Fruit fly (Drosophila melanogaster) whole organism, prepupa: ENCODE data around the gene Larp4B.

Experiments used
- Blimp-1 ChIP-seq: fragments of 200-800 bp; sonication (Bioruptor generic); optimal IDR thresholded peaks from 3 replicates; lab custom pipeline; 2017; ENCODE audit warnings: missing biosample characterization, missing genetic modification characterization, mild to moderate bottlenecking, moderate library complexity, missing genetic modification reagents
- CG10631 ChIP-seq: fragments of 200-800 bp; sonication (Bioruptor generic); optimal IDR thresholded peaks from 2 replicates; lab custom pipeline; 2016; ENCODE audit warnings: missing biosample characterization, missing genetic modification characterization
- CG11294 ChIP-seq: fragments of 200-800 bp; sonication (Bioruptor generic); IDR thresholded peaks from 2 replicates; pipeline ENCODE4 v1.3.6; 2022; ENCODE audit warnings: missing biosample characterization, missing genetic modification characterization
- CG11762 ChIP-seq: fragments of 200-800 bp; sonication (Bioruptor generic); optimal IDR thresholded peaks from 3 replicates; lab custom pipeline; 2016; ENCODE audit warnings: missing biosample characterization, missing genetic modification characterization; ENCODE audit not compliant: insufficient read depth
- CG11902 ChIP-seq: fragments of 200-800 bp; sonication (Bioruptor generic); optimal IDR thresholded peaks from 3 replicates; lab custom pipeline; 2016; ENCODE audit warnings: missing biosample characterization, missing genetic modification characterization
- CG15336 ChIP-seq: fragments of 200-800 bp; sonication (Bioruptor generic); IDR thresholded peaks from 2 replicates; pipeline ENCODE4 v1.3.6; 2022; ENCODE audit warnings: missing biosample characterization, missing genetic modification characterization
- CG1621 ChIP-seq: fragments of 200-800 bp; sonication (Bioruptor generic); optimal IDR thresholded peaks from 3 replicates; lab custom pipeline; 2018; ENCODE audit warnings: missing biosample characterization, mild to moderate bottlenecking, missing genetic modification characterization
- CG16779 ChIP-seq: fragments of 200-800 bp; sonication (Bioruptor generic); optimal IDR thresholded peaks from 3 replicates; lab custom pipeline; 2017; ENCODE audit warnings: missing biosample characterization, mild to moderate bottlenecking, missing genetic modification characterization
- CG3032 ChIP-seq: fragments of 200-800 bp; optimal IDR thresholded peaks from 2 replicates; lab custom pipeline; 2019; ENCODE audit warnings: missing biosample characterization, mild to moderate bottlenecking, missing genetic modification characterization, moderate library complexity
- CG31627 ChIP-seq: fragments of 200-800 bp; sonication (Bioruptor generic); optimal IDR thresholded peaks from 3 replicates; lab custom pipeline; 2016; ENCODE audit warnings: missing biosample characterization, missing genetic modification characterization
- CG32006 ChIP-seq: fragments of 200-800 bp; sonication (Bioruptor generic); optimal IDR thresholded peaks from 3 replicates; lab custom pipeline; 2017; ENCODE audit warnings: missing biosample characterization, mild to moderate bottlenecking, missing genetic modification characterization
- CG34406 ChIP-seq: fragments of 200-800 bp; sonication (Bioruptor generic); optimal IDR thresholded peaks from 3 replicates; lab custom pipeline; 2016; ENCODE audit warnings: missing biosample characterization, missing genetic modification characterization
- CG3919 ChIP-seq: fragments of 200-800 bp; sonication (Bioruptor generic); optimal IDR thresholded peaks from 3 replicates; lab custom pipeline; 2016; ENCODE audit warnings: missing biosample characterization, missing genetic modification characterization
- CG4318 ChIP-seq: fragments of 200-800 bp; sonication (Bioruptor generic); optimal IDR thresholded peaks from 3 replicates; lab custom pipeline; 2017; ENCODE audit warnings: missing biosample characterization, mild to moderate bottlenecking, missing genetic modification characterization
- CG6163 ChIP-seq: fragments of 200-800 bp; sonication (Bioruptor generic); IDR thresholded peaks from 3 replicates; pipeline ENCODE4 v1.3.6; 2022; ENCODE audit warnings: missing biosample characterization, missing genetic modification characterization
- CG6854 ChIP-seq: fragments of 200-800 bp; sonication (Bioruptor generic); optimal IDR thresholded peaks from 2 replicates; lab custom pipeline; 2017; ENCODE audit warnings: missing biosample characterization, mild to moderate bottlenecking, missing genetic modification characterization
- CG8119 ChIP-seq: fragments of 200-800 bp; sonication (Bioruptor generic); IDR thresholded peaks from 3 replicates; pipeline ENCODE4 v1.3.6; 2022; ENCODE audit warnings: missing biosample characterization, missing genetic modification characterization
- CG8319 ChIP-seq: fragments of 200-800 bp; sonication (Bioruptor generic); optimal IDR thresholded peaks from 3 replicates; lab custom pipeline; 2016; ENCODE audit warnings: missing biosample characterization, missing genetic modification characterization
- CG8632 ChIP-seq: fragments of 200-800 bp; sonication (Bioruptor generic); optimal IDR thresholded peaks from 3 replicates; lab custom pipeline; 2016; ENCODE audit warnings: missing biosample characterization, missing genetic modification characterization
- CG9139 ChIP-seq: fragments of 200-800 bp; sonication (Bioruptor generic); optimal IDR thresholded peaks from 3 replicates; lab custom pipeline; 2017; ENCODE audit warnings: missing biosample characterization, mild to moderate bottlenecking, missing genetic modification characterization
- Eip75B ChIP-seq: fragments of 200-800 bp; sonication (Bioruptor generic); optimal IDR thresholded peaks from 3 replicates; lab custom pipeline; 2016; ENCODE audit warnings: missing biosample characterization, missing genetic modification characterization
- Eip78C ChIP-seq: fragments of 200-800 bp; sonication (Bioruptor generic); peaks from one replicate; lab custom pipeline; 2016; ENCODE audit warnings: missing biosample characterization, missing genetic modification characterization
- Ets21C ChIP-seq: fragments of 200-800 bp; sonication (Bioruptor generic); optimal IDR thresholded peaks from 3 replicates; lab custom pipeline; 2016; ENCODE audit warnings: missing biosample characterization, missing genetic modification characterization
- Ets96B ChIP-seq: fragments of 200-800 bp; optimal IDR thresholded peaks from 2 replicates; lab custom pipeline; 2019; ENCODE audit warnings: missing biosample characterization, mild to moderate bottlenecking, missing genetic modification characterization, moderate library complexity
- Gug ChIP-seq: fragments of 200-800 bp; sonication (Bioruptor generic); IDR thresholded peaks from 2 replicates; pipeline ENCODE4 v1.3.6; 2022; ENCODE audit warnings: missing biosample characterization, missing genetic modification characterization
- Hr38 ChIP-seq: sonication (Bioruptor generic); optimal IDR thresholded peaks from 2 replicates; lab custom pipeline; 2016; ENCODE audit warnings: missing biosample characterization, missing genetic modification characterization
- Hr39 ChIP-seq: fragments of 200-800 bp; sonication (Bioruptor generic); optimal IDR thresholded peaks from 2 replicates; lab custom pipeline; 2016; ENCODE audit warnings: missing biosample characterization, missing genetic modification characterization
- Hr4 ChIP-seq: fragments of 200-800 bp; sonication (Bioruptor generic); optimal IDR thresholded peaks from 3 replicates; lab custom pipeline; 2016; ENCODE audit warnings: missing biosample characterization, missing genetic modification characterization
- Lpt ChIP-seq: fragments of 200-800 bp; sonication (Bioruptor generic); optimal IDR thresholded peaks from 3 replicates; lab custom pipeline; 2016; ENCODE audit warnings: missing biosample characterization, missing genetic modification characterization
- OdsH ChIP-seq: fragments of 200-800 bp; sonication (Bioruptor generic); optimal IDR thresholded peaks from 3 replicates; lab custom pipeline; 2016; ENCODE audit warnings: missing biosample characterization, missing genetic modification characterization
- Smox ChIP-seq: fragments of 200-800 bp; sonication (Bioruptor generic); optimal IDR thresholded peaks from 3 replicates; lab custom pipeline; 2016; ENCODE audit warnings: missing biosample characterization, missing genetic modification characterization
- Sox102F ChIP-seq: fragments of 200-800 bp; sonication (Bioruptor generic); optimal IDR thresholded peaks from 2 replicates; lab custom pipeline; 2016; ENCODE audit warnings: missing biosample characterization, mild to moderate bottlenecking, missing genetic modification characterization
- Sox14 ChIP-seq: fragments of 200-800 bp; sonication (Bioruptor generic); optimal IDR thresholded peaks from 3 replicates; lab custom pipeline; 2016; ENCODE audit warnings: missing biosample characterization, missing genetic modification characterization
- Sox15 ChIP-seq: fragments of 200-800 bp; sonication (Bioruptor generic); optimal IDR thresholded peaks from 3 replicates; lab custom pipeline; 2016; ENCODE audit warnings: missing biosample characterization, missing genetic modification characterization
- achi ChIP-seq: fragments of 200-800 bp; sonication (Bioruptor generic); optimal IDR thresholded peaks from 3 replicates; lab custom pipeline; 2016; ENCODE audit warnings: missing biosample characterization, missing genetic modification characterization
- acj6 ChIP-seq: fragments of 200-800 bp; sonication (Bioruptor generic); optimal IDR thresholded peaks from 3 replicates; lab custom pipeline; 2016; ENCODE audit warnings: missing biosample characterization, missing genetic modification characterization
- cyc ChIP-seq: fragments of 200-800 bp; sonication (Bioruptor generic); optimal IDR thresholded peaks from 3 replicates; lab custom pipeline; 2016; ENCODE audit warnings: missing biosample characterization, missing genetic modification characterization
- dac ChIP-seq: fragments of 200-800 bp; sonication (Bioruptor generic); optimal IDR thresholded peaks from 2 replicates; lab custom pipeline; 2017; ENCODE audit warnings: missing biosample characterization, mild to moderate bottlenecking, missing genetic modification characterization
- dsx ChIP-seq: fragments of 200-800 bp; optimal IDR thresholded peaks from 3 replicates; lab custom pipeline; 2019; ENCODE audit warnings: missing biosample characterization, mild to moderate bottlenecking, missing genetic modification characterization, moderate library complexity; ENCODE audit not compliant: poor library complexity, severe bottlenecking
- eg ChIP-seq: fragments of 200-800 bp; sonication (Bioruptor generic); IDR thresholded peaks from 3 replicates; pipeline ENCODE4 v1.3.6; 2022; ENCODE audit warnings: missing biosample characterization, missing genetic modification characterization
- esn ChIP-seq: fragments of 200-800 bp; sonication (Bioruptor generic); optimal IDR thresholded peaks from 2 replicates; lab custom pipeline; 2016; ENCODE audit warnings: missing biosample characterization, mild to moderate bottlenecking, missing genetic modification characterization, moderate library complexity
- fd59A ChIP-seq: fragments of 200-800 bp; sonication (Bioruptor generic); optimal IDR thresholded peaks from 2 replicates; lab custom pipeline; 2017; ENCODE audit warnings: missing biosample characterization, mild to moderate bottlenecking, missing genetic modification characterization, missing genetic modification reagents
- fd85E ChIP-seq: fragments of 200-800 bp; sonication (Bioruptor generic); optimal IDR thresholded peaks from 3 replicates; lab custom pipeline; 2016; ENCODE audit warnings: missing biosample characterization, missing genetic modification characterization
- fkh ChIP-seq: fragments of 200-800 bp; sonication (Bioruptor generic); optimal IDR thresholded peaks from 3 replicates; lab custom pipeline; 2017; ENCODE audit warnings: missing biosample characterization, mild to moderate bottlenecking, missing genetic modification characterization, moderate library complexity
- lz ChIP-seq: fragments of 200-800 bp; sonication (Bioruptor generic); optimal IDR thresholded peaks from 3 replicates; lab custom pipeline; 2016; ENCODE audit warnings: missing biosample characterization, missing genetic modification characterization
- net ChIP-seq: fragments of 200-800 bp; sonication (Bioruptor generic); optimal IDR thresholded peaks from 3 replicates; lab custom pipeline; 2016; ENCODE audit warnings: missing biosample characterization, missing genetic modification characterization
- pdm3 ChIP-seq: fragments of 200-800 bp; sonication (Bioruptor generic); optimal IDR thresholded peaks from 3 replicates; lab custom pipeline; 2016; ENCODE audit warnings: missing biosample characterization, missing genetic modification characterization
- spab ChIP-seq: fragments of 200-800 bp; sonication (Bioruptor generic); optimal IDR thresholded peaks from 2 replicates; lab custom pipeline; 2017; ENCODE audit warnings: missing biosample characterization, mild to moderate bottlenecking, missing genetic modification characterization, missing genetic modification reagents
- topi ChIP-seq: fragments of 200-800 bp; sonication (Bioruptor generic); optimal IDR thresholded peaks from 3 replicates; lab custom pipeline; 2016; ENCODE audit warnings: missing biosample characterization, missing genetic modification characterization

Larp4B gene

DNA sequence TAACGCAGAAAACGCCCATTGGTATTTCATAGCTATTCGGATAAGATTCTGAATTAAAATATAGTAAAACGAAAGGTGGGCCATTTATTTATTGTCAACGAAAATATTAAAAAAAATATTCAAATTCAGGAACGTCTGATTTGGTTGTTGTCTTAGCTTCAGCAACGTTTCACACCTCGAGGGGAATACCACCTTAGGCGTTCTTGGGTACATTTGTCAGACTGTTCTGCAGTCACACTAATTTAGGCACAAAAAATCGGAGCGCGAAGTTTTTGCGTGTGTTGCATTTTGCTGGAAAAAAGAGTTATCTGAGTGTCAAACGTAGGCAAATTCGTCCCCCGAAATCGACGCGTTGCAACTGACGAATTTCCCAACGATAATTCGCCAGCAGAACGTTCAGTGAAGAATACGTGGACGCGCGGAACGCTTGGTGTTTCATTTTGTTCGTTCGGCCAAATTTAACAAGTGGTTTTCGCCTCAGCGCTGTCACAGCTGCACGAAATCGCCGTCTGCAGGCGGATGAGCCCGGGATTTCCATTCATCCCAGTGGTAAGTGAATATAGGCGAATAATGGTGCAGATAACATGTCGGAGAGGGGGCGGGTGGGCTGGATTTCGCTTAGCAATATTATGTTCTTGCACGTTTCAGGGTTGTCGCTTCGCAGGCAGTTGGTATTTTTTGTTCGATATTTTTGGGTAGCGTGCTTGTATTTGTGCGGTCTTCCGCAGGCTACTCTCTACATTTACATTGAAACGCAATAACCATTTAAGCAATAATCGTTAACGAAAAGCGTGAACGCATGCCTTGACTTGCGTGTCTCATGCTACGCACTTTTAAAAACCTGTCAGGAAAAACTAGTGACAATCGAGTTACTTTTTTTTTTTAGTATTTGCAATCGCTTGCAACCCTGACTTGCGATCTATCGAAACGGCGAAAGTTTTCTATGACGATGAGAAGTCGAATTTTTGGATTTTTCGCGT, at the start of gene Larp4B:
Larp4B (plus strand) TSS at position 99 of the 980 bp plus-strand sequence.
- TF ChIP-seq CG15336 (GFP tag; lab: Robert Waterston, UW) (no peak), dsx (GFP tag; lab: Kevin White, UChicago) (no peak), Sox14 (peak; percentile 43), topi (GFP tag; lab: Kevin White, UChicago) (no peak), CG31627 (GFP tag; lab: Kevin White, UChicago) (peak; percentile 38), fd59A (GFP tag; lab: Kevin White, UChicago) (no peak), cyc (GFP tag; lab: Kevin White, UChicago) (no peak), Hr38 (no peak), CG11902 (GFP tag; lab: Kevin White, UChicago) (no peak), Hr4 (GFP tag; lab: Kevin White, UChicago) (no peak), spab (GFP tag; lab: Kevin White, UChicago) (no peak), CG34406 (no peak), CG1621 (tag; lab: Kevin White, UChicago) (no peak), CG8319 (GFP tag; lab: Kevin White, UChicago) (no peak), Hr39 (GFP tag; lab: Kevin White, UChicago) (no peak), eg (no peak), CG6854 (GFP tag; lab: Kevin White, UChicago) (no peak), CG3032 (tag; lab: Kevin White, UChicago) (no peak), CG10631 (GFP tag; lab: Kevin White, UChicago) (no peak), Blimp-1 (peak; percentile 41), CG9139 (GFP tag; lab: Kevin White, UChicago) (no peak), CG8632 (GFP tag; lab: Kevin White, UChicago) (no peak), Eip78C (GFP tag; lab: Kevin White, UChicago) (peak; percentile 75), CG4318 (GFP tag; lab: Kevin White, UChicago) (no peak), fd85E (GFP tag; lab: Kevin White, UChicago) (no peak), Ets21C (GFP tag; lab: Kevin White, UChicago) (no peak), esn (peak; percentile 40), pdm3 (GFP tag; lab: Kevin White, UChicago) (no peak), acj6 (GFP tag; lab: Kevin White, UChicago) (no peak), Gug (GFP tag; lab: Robert Waterston, UW) (no peak), CG8119 (no peak), CG16779 (tag; lab: Kevin White, UChicago) (no peak), Ets96B (no peak), fkh (GFP tag; lab: Kevin White, UChicago) (no peak), Eip75B (GFP tag; lab: Kevin White, UChicago) (no peak), OdsH (GFP tag; lab: Kevin White, UChicago) (no peak), Lpt (no peak), CG11294 (GFP tag; lab: Robert Waterston, UW) (no peak), net (GFP tag; lab: Kevin White, UChicago) (no peak), Sox102F (no peak), achi (no peak), CG3919 (GFP tag; lab: Kevin White, UChicago) (no peak), CG11762 (GFP tag; lab: Kevin White, UChicago) (no peak), dac (no peak), CG32006 (GFP tag; lab: Kevin White, UChicago) (no peak), lz (GFP tag; lab: Kevin White, UChicago) (peak; percentile 8), Smox (GFP tag; lab: Kevin White, UChicago) (no peak), CG6163 (no peak), Sox15 (GFP tag; lab: Kevin White, UChicago) (no peak)
